Fruit fly (Drosophila melanogaster) whole organism, adult: ENCODE results near the gene Twdlalpha.

Experiments used
- CG11617 ChIP-seq: fragments of 200-800 bp; sonication (Bioruptor generic); optimal IDR thresholded peaks from 2 replicates; lab custom pipeline; 2017; ENCODE audit warnings: mild to moderate bottlenecking, missing biosample characterization, missing genetic modification reagents, missing genetic modification characterization
- CG12768 ChIP-seq: fragments of 200-800 bp; sonication (Bioruptor generic); optimal IDR thresholded peaks from 2 replicates; lab custom pipeline; 2017; ENCODE audit warnings: missing biosample characterization, missing genetic modification characterization, mild to moderate bottlenecking, moderate library complexity, missing genetic modification reagents
- CG14711 ChIP-seq: fragments of 200-800 bp; sonication (Bioruptor generic); optimal IDR thresholded peaks from 2 replicates; lab custom pipeline; 2018; ENCODE audit warnings: missing biosample characterization, mild to moderate bottlenecking, missing genetic modification characterization, moderate library complexity
- CG1620 ChIP-seq: fragments of 200-800 bp; sonication (Bioruptor generic); optimal IDR thresholded peaks from 2 replicates; lab custom pipeline; 2016; ENCODE audit warnings: missing biosample characterization, missing genetic modification characterization
- CG33017 ChIP-seq: fragments of 200-800 bp; sonication (Bioruptor generic); optimal IDR thresholded peaks from 2 replicates; lab custom pipeline; 2018; ENCODE audit warnings: missing biosample characterization, mild to moderate bottlenecking, missing genetic modification characterization, moderate library complexity
- CG5204 ChIP-seq: fragments of 200-800 bp; sonication (Bioruptor generic); optimal IDR thresholded peaks from 2 replicates; lab custom pipeline; 2016; ENCODE audit warnings: missing biosample characterization, missing genetic modification characterization
- CG7045 ChIP-seq: fragments of 200-800 bp; sonication (Bioruptor generic); optimal IDR thresholded peaks from 2 replicates; lab custom pipeline; 2017; ENCODE audit warnings: missing biosample characterization, mild to moderate bottlenecking, missing genetic modification characterization
- CG7101 ChIP-seq: fragments of 200-800 bp; sonication (Bioruptor generic); optimal IDR thresholded peaks from 2 replicates; lab custom pipeline; 2018; ENCODE audit warnings: missing biosample characterization, mild to moderate bottlenecking, missing genetic modification characterization, moderate library complexity
- Clk ChIP-seq: fragments of 200-800 bp; sonication (Bioruptor generic); optimal IDR thresholded peaks from 2 replicates; lab custom pipeline; 2017; ENCODE audit warnings: missing biosample characterization, missing genetic modification characterization
- Crg-1 ChIP-seq: fragments of 200-800 bp; sonication (Bioruptor generic); optimal IDR thresholded peaks from 2 replicates; lab custom pipeline; 2016; ENCODE audit warnings: missing biosample characterization, missing genetic modification characterization
- Hr96 ChIP-seq: fragments of 200-800 bp; sonication (Bioruptor generic); optimal IDR thresholded peaks from 2 replicates; lab custom pipeline; 2016; ENCODE audit warnings: missing biosample characterization, missing genetic modification characterization
- Mnt ChIP-seq: fragments of 200-800 bp; sonication (Bioruptor generic); optimal IDR thresholded peaks from 2 replicates; lab custom pipeline; 2016; ENCODE audit warnings: missing biosample characterization, mild to moderate bottlenecking, missing genetic modification characterization
- bab1 ChIP-seq: fragments of 200-800 bp; sonication (Bioruptor generic); optimal IDR thresholded peaks from 3 replicates; lab custom pipeline; 2019; ENCODE audit warnings: missing biosample characterization, mild to moderate bottlenecking, missing genetic modification characterization, moderate library complexity
- cic ChIP-seq: fragments of 200-800 bp; sonication (Bioruptor generic); optimal IDR thresholded peaks from 2 replicates; lab custom pipeline; 2017; ENCODE audit warnings: missing biosample characterization, mild to moderate bottlenecking, missing genetic modification characterization, moderate library complexity
- cnc ChIP-seq, 2 experiments: fragments of >200 bp; optimal IDR thresholded peaks; 2 replicates each; lab custom pipeline; 2017
- kay ChIP-seq: fragments of 200-800 bp; sonication (Bioruptor generic); peaks from one replicate; lab custom pipeline; 2016; ENCODE audit warnings: missing biosample characterization, missing genetic modification characterization, borderline replicate concordance
- ovo ChIP-seq: fragments of 200-800 bp; sonication (Bioruptor generic); optimal IDR thresholded peaks from 2 replicates; lab custom pipeline; 2016; ENCODE audit warnings: missing biosample characterization, missing genetic modification characterization
- pad ChIP-seq: fragments of 200-800 bp; sonication (Bioruptor generic); optimal IDR thresholded peaks from 3 replicates; lab custom pipeline; 2017; ENCODE audit warnings: missing biosample characterization, missing genetic modification characterization, mild to moderate bottlenecking, moderate library complexity, missing genetic modification reagents
- tj ChIP-seq: fragments of 200-800 bp; sonication (Bioruptor generic); optimal IDR thresholded peaks from 3 replicates; lab custom pipeline; 2017; ENCODE audit warnings: missing biosample characterization, mild to moderate bottlenecking, missing genetic modification characterization, moderate library complexity
- toe ChIP-seq: fragments of 200-800 bp; sonication (Bioruptor generic); optimal IDR thresholded peaks from 2 replicates; lab custom pipeline; 2016; ENCODE audit warnings: missing biosample characterization, missing genetic modification characterization

The Twdlalpha gene

DNA sequence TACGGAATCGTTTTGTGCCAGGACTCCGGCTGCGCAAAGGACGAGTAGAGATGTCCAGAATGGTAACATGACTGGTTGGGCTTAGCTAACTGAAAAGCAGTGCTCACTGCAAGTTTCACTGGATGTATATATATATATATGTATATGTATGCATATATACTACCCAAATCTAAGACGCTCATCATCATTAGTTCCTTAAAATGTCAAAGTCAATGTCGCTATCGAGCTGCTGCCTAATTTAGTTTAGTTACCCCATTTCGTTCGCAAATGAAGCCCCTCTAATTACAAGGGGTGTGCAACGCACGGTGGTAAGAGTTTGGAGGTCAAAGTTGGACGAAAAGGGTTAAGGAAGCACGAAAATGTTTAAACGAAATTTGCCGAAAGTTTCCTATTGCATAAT, 42.6 kb upstream of the Twdlalpha start, which contains the start of gene CG9676:
CG9676 (minus strand) TSS at position 101 of the 400 bp plus-strand sequence.
- TF ChIP-seq cnc (optimal IDR thresholded peaks at IDR 0.05; lab: Kevin White, UChicago) (no peak), CG33017 (tag; lab: Kevin White, UChicago) (no peak), toe (no peak), ovo (GFP tag; lab: Kevin White, UChicago) (no peak), CG14711 (tag; lab: Kevin White, UChicago) (no peak), CG11617 (GFP tag; lab: Kevin White, UChicago) (no peak), bab1 (no peak)

DNA sequence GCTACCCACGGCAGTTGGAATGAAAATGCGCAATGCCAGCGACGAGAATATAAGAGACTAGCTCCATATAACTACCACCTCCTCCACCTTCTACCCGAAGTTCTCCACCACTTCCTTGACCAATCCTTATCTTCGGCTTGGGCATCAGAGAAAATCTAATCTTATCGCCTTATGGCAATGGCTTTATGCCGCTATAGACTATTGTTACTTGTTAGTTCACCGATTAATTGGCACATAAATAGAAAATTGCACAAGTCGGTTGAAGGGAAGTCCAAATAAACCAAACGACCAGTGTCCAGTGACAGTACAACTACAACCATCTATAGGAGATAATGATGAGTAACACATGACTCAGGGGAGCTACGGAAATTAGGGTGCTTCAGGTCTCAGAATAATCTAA, 40.7 kb upstream of the Twdlalpha start, which contains the start of gene sphe:
sphe (minus strand) TSS at position 32 of the 400 bp plus-strand sequence.
- TF ChIP-seq toe: no peak
- peak; percentile 69 for TF ChIP-seq kay
- TF ChIP-seq cic (GFP tag; lab: Kevin White, UChicago): peak; percentile 41
- TF ChIP-seq Mnt (GFP tag; lab: Kevin White, UChicago): peak; percentile 5

DNA sequence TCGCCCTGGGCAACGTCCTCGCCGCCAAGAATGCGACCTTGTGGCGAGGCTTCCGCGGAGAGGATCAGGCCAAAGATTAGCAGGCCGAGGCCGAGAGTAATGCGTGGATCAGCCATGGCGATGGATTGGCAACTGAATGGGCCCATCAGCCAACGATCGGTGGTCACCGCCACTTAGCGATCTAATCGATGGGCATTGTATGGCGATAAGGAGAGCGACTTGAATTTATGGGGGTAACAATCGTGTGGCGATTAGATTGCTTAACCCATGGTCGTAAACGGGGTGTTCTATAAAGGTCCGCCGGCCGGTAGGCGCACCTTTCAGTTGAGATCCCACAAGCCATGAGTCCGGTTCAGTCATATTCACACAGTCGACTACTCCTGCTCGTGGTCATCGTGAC, 38.9 kb upstream of the Twdlalpha start, which contains the start of the genes CG9673 and CG4653:
CG9673 (minus strand) TSS at position 138 of the 400 bp plus-strand sequence.
CG4653 (plus strand) TSS at position 335 of the 400 bp plus-strand sequence.
- peak; percentile 34 for TF ChIP-seq Mnt (GFP tag; lab: Kevin White, UChicago)
- TF ChIP-seq CG7045: no peak
- peak; percentile 23 for TF ChIP-seq cic (GFP tag; lab: Kevin White, UChicago)

DNA sequence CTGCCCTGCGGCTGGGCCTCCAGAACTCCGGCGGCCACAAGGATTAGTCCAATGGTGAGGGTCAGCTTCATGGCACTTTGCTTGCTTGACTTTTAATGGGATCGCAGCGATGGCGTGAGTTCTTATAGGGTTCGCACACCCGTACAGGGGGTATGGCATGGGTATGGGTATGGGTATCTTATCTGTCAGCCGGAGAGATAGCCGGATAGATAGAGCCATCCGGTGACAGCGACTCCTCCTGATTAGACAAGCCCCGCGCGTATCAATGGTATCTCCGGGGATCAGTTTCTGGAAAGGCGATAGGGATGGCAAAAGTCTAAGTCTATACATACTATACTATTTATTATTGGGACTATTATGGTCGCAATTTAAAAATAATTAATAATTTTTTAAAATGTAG, 35.9 kb upstream of the Twdlalpha start, which contains the start of gene CG9672:
CG9672 (minus strand) TSS at position 101 of the 400 bp plus-strand sequence.
- TF ChIP-seq CG11617 (GFP tag; lab: Kevin White, UChicago): no peak
- TF ChIP-seq Crg-1 (GFP tag; lab: Kevin White, UChicago): no peak
- no peak for TF ChIP-seq CG7101
- TF ChIP-seq bab1: no peak
- no peak for TF ChIP-seq CG14711 (tag; lab: Kevin White, UChicago)
- no peak for TF ChIP-seq CG33017 (tag; lab: Kevin White, UChicago)
- TF ChIP-seq CG7045: no peak

DNA sequence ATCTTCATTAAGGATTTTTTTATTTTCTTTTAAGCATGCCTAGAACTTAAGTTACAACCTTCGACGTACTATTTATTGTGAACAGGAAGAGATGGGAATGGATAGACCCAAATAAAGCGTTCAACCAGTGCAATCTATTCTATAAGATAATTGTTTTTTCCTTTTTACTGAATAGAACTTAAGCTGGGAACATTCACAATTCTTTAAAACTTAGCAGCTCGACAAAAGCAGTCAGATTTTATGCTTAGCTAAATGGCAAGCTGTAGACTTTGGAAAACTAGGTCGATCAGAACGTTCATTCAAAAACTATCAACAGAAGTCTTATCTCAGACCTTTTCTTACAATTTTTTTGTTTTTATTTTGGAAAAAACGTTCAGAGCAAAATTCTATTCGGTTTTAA, 31.6 kb upstream of the Twdlalpha start, which contains the start of gene CG13008:
CG13008 (plus strand) TSS at position 301 of the 400 bp plus-strand sequence.
- TF ChIP-seq tj: no peak
- TF ChIP-seq Clk (GFP tag; lab: Kevin White, UChicago): no peak
- TF ChIP-seq CG1620 (GFP tag; lab: Kevin White, UChicago): no peak
- no peak for TF ChIP-seq cic (GFP tag; lab: Kevin White, UChicago)
- no peak for TF ChIP-seq pad
- no peak for TF ChIP-seq Hr96 (GFP tag; lab: Kevin White, UChicago)
- no peak for TF ChIP-seq CG12768 (GFP tag; lab: Kevin White, UChicago)
- TF ChIP-seq Crg-1 (GFP tag; lab: Kevin White, UChicago): no peak
- no peak for TF ChIP-seq kay
- no peak for TF ChIP-seq bab1
- TF ChIP-seq CG5204: no peak
- TF ChIP-seq CG33017 (tag; lab: Kevin White, UChicago): no peak
- no peak for TF ChIP-seq cnc (optimal IDR thresholded peaks at IDR 0.05; lab: Kevin White, UChicago)
- TF ChIP-seq CG11617 (GFP tag; lab: Kevin White, UChicago): no peak
- TF ChIP-seq CG7101: no peak
- TF ChIP-seq CG14711 (tag; lab: Kevin White, UChicago): no peak
- TF ChIP-seq CG7045: no peak

DNA sequence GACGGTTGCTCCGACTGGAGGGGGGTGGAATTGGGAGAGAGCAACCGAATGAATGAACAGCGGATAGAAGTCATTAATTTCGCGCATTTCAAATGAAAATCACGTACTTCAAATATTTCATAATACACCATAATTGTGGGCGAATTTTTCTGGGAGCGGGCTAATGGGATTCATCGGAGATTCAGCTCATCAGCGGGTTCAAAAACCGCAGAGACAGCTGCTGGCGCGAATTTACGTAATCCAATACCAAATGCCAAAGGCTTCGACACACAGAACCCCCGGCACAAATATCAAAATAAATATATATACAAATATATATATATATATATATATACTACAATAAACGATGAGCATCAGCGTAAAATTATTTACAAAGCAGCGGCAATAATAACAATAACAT, 26.0 kb upstream of the Twdlalpha start:
- TF ChIP-seq Mnt (GFP tag; lab: Kevin White, UChicago) (no peak), Clk (GFP tag; lab: Kevin White, UChicago) (no peak), CG14711 (tag; lab: Kevin White, UChicago) (no peak), CG7045 (no peak), Crg-1 (GFP tag; lab: Kevin White, UChicago) (no peak), Hr96 (GFP tag; lab: Kevin White, UChicago) (no peak), CG11617 (GFP tag; lab: Kevin White, UChicago) (no peak), CG1620 (GFP tag; lab: Kevin White, UChicago) (no peak), tj (no peak), ovo (GFP tag; lab: Kevin White, UChicago) (no peak), CG7101 (no peak), pad (no peak), bab1 (no peak), kay (no peak), cic (GFP tag; lab: Kevin White, UChicago) (no peak), cnc (optimal IDR thresholded peaks at IDR 0.05; lab: Kevin White, UChicago) (no peak), CG5204 (no peak), CG12768 (GFP tag; lab: Kevin White, UChicago) (no peak), toe (no peak)

DNA sequence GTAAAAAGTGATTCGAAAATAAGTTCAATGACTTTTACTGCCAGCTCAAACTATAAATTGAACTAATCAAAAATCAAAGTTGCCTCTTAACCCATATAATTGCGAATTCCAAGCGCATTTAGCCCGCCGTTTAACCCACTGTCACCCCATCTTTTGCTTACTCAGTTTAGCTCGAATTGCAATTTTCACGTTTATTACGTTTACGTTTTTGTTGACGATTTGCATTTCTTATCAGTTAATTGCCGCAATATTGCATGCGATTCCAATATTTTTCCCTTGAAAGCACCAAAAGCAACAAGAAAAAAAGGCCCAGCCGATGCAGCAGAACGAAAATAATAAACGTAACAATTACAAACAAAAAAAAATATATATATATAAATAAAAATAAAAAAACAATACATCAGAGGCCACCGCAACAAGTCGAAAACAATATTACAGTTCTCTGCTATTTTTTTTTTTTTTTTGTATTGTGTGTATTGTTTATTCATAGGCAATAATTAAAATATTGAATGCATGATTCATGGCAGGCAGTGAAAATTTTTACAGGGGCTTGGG, 24.4 kb upstream of the Twdlalpha start:
- no peak for TF ChIP-seq cnc (optimal IDR thresholded peaks at IDR 0.05; lab: Kevin White, UChicago)
- no peak for TF ChIP-seq Clk (GFP tag; lab: Kevin White, UChicago)
- no peak for TF ChIP-seq CG1620 (GFP tag; lab: Kevin White, UChicago)
- no peak for TF ChIP-seq CG14711 (tag; lab: Kevin White, UChicago)
- no peak for TF ChIP-seq CG7101
- TF ChIP-seq tj: peak; percentile 98
- no peak for TF ChIP-seq CG5204
- TF ChIP-seq cic (GFP tag; lab: Kevin White, UChicago): peak; percentile 37
- peak; percentile 5 for TF ChIP-seq CG33017 (tag; lab: Kevin White, UChicago)
- TF ChIP-seq Hr96 (GFP tag; lab: Kevin White, UChicago): no peak
- TF ChIP-seq pad: no peak
- TF ChIP-seq toe: no peak
- no peak for TF ChIP-seq bab1
- no peak for TF ChIP-seq Mnt (GFP tag; lab: Kevin White, UChicago)
